Worm (Caenorhabditis elegans) whole organism, midembryonic: Measurements from ENCODE around the gene F34D6.1.
"Not testable (repeated sequence)": the region's sequence is repeated elsewhere in the genome, so short reads cannot be mapped to it uniquely, and the experiment has no call there.

Experiments
- T22C8.4 ChIP-seq: fragments of 200-800 bp; sonication (Bioruptor generic); IDR thresholded peaks from 2 replicates; pipeline ENCODE4 v1.3.6; 2022; ENCODE audit warnings: missing genetic modification characterization, missing compliant biosample characterization
- cog-1 ChIP-seq: sonication (generic microtip); optimal IDR thresholded peaks from 2 replicates; lab custom pipeline; 2016; ENCODE audit warnings: missing genetic modification characterization, missing compliant biosample characterization
- flt-1 ChIP-seq: fragments of 200-800 bp; sonication (Bioruptor generic); IDR thresholded peaks from 2 replicates; pipeline ENCODE4 v1.3.6; 2022; ENCODE audit warnings: missing genetic modification characterization, missing compliant biosample characterization
- klf-2 ChIP-seq: fragments of 200-800 bp; sonication (Bioruptor generic); conservative IDR thresholded peaks from 2 replicates; pipeline ENCODE4 v1.3.6; 2022; ENCODE audit warnings: missing genetic modification reagents, missing genetic modification characterization, missing compliant biosample characterization
- med-1 ChIP-seq: sonication (generic microtip); optimal IDR thresholded peaks from 2 replicates; lab custom pipeline; 2017; ENCODE audit warnings: missing genetic modification characterization, mild to moderate bottlenecking, missing compliant biosample characterization, antibody characterized with exemption, missing genetic modification reagents; ENCODE audit not compliant: insufficient read depth
- ref-1 ChIP-seq: fragments of 200-800 bp; sonication (Bioruptor generic); conservative IDR thresholded peaks from 2 replicates; pipeline ENCODE4 v1.3.6; 2022; ENCODE audit warnings: missing genetic modification reagents, missing genetic modification characterization, missing compliant biosample characterization
- tab-1 ChIP-seq: fragments of 200-800 bp; sonication (Bioruptor generic); IDR thresholded peaks from 2 replicates; pipeline ENCODE4 v1.3.6; 2022; ENCODE audit warnings: missing genetic modification characterization, missing compliant biosample characterization
- ztf-23 ChIP-seq: fragments of 200-800 bp; sonication (Bioruptor generic); IDR thresholded peaks from 2 replicates; pipeline ENCODE4 v1.3.6; 2022; ENCODE audit warnings: missing genetic modification reagents, missing genetic modification characterization, missing compliant biosample characterization
- ztf-29 ChIP-seq: fragments of 200-800 bp; sonication (Bioruptor generic); IDR thresholded peaks from 2 replicates; pipeline ENCODE4 v1.3.6; 2022; ENCODE audit warnings: missing genetic modification reagents, missing genetic modification characterization, missing compliant biosample characterization

The F34D6.1 gene

DNA sequence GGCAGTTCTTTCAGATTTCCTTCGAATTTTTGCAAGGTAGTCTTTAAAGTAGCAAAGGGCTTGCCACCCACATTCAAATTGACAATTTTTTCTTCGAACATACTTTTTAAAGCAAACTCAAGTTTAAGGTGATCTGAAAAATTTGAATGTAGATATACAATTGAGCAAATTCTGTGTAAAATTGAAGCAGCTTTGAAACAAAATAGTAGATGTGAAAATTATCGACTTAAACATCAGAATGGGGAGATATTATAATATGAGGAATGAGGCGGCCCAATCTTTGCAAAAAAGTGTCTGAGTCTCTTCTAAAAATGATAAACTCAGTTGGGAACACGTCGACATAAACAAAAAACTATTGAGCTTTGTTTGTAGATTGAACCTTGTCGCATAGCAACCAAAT lies 36.5 kb downstream of the F34D6.1 start, which contains the start of gene F22E5.11:
F22E5.11 (minus strand) TSS at position 101 of the 400 bp plus-strand sequence.
- TF ChIP-seq klf-2 (GFP tag; lab: Robert Waterston, UW) (no peak), ztf-23 (GFP tag; lab: Robert Waterston, UW) (no peak), med-1 (GFP tag; lab: Kevin White, UChicago) (no peak), flt-1 (no peak), tab-1 (no peak), T22C8.4 (no peak), cog-1 (no peak), ztf-29 (no peak), ref-1 (GFP tag; lab: Robert Waterston, UW) (no peak)

DNA sequence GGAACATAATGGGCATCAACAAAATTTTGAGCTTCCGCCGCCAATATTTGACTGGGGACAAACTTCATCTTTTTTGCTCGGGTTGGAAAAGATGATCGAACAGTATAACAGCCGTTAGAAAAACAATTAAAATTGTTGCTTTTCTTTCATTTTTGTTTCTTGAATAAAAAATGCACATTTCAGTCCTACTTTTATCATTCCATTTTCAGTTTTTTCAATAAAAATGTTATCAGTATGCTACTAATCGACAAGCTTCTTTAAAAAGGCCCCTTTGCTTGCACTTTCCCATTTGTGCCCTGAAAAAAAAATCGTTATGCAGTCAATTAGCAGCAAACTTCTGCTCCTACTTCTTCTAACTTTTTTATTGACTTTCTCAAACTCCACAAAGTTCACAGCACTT lies 39.2 kb downstream of the F34D6.1 start, which contains the start of gene F22E5.7:
F22E5.7 (plus strand) TSS at position 301 of the 400 bp plus-strand sequence.
- TF ChIP-seq med-1 (GFP tag; lab: Kevin White, UChicago) (no peak), ztf-29 (no peak), flt-1 (no peak), T22C8.4 (no peak), cog-1 (no peak), ztf-23 (GFP tag; lab: Robert Waterston, UW) (no peak), tab-1 (no peak), ref-1 (GFP tag; lab: Robert Waterston, UW) (no peak), klf-2 (GFP tag; lab: Robert Waterston, UW) (no peak)

DNA sequence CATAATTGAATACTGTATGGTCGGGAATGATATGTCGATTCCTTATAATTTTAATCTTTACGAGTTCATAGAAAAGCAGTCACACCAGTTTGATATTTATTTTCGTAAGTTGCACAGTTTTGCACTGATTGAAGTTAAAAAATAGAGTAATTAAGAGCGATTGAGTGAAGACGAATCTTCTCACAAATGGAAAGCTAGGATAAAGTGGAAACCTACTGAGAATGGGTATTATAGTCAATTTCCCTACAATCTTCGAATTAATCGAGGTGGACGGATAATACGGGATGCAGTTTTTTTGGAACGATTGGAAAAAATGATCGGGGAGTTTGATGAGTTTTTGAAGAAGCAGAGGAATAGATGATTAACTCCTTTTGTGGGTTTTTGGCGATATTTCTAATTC lies 40.0 kb downstream of the F34D6.1 start, which contains the start of gene F22E5.23:
F22E5.23 (plus strand) TSS at position 301 of the 400 bp plus-strand sequence.
- TF ChIP-seq tab-1, result no peak
- no peak for TF ChIP-seq flt-1
- no peak for TF ChIP-seq med-1 (GFP tag; lab: Kevin White, UChicago)
- no peak for TF ChIP-seq ref-1 (GFP tag; lab: Robert Waterston, UW)
- no peak for TF ChIP-seq cog-1
- TF ChIP-seq klf-2 (GFP tag; lab: Robert Waterston, UW), result no peak
- TF ChIP-seq ztf-23 (GFP tag; lab: Robert Waterston, UW), result no peak
- TF ChIP-seq T22C8.4, result no peak
- TF ChIP-seq ztf-29, result no peak

DNA sequence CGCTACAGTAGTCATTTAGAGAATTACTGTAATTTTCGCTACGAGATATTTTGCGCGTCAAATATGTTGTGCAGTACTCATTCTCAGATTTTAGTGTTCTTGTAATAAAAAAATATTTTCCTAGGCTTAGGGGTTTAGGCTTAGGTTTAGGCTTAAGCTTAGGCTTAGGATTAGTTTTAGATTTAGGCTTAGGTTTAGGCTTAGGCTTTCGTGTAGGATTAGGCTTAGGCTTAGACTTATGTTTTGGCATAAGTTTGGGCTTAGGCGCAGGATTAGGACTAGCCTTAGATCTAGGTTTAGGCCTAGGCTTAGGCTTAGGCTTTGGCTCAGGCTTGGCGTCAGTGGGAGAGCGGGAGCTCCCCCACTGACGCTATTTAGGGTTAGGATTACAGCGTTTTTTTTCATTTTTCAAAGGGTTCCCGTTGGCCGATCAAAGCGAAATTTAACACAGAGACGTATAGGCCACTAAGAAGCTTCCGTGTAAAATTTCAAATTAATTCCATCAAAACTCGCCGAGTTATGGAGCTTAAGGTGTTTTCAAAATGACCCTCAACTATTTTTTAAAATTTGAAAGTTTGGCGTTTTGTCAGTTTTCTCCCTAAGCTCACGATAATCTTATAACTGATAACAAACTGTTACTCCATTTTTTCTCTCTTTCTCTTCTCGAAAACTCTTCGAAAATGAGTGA lies 41.5 kb downstream of the F34D6.1 start, which contains the start of gene F22E5.8:
F22E5.8 (plus strand) TSS at position 638 of the 688 bp plus-strand sequence.
- not testable (repeated sequence) for TF ChIP-seq T22C8.4; flt-1; klf-2 (GFP tag; lab: Robert Waterston, UW)

DNA sequence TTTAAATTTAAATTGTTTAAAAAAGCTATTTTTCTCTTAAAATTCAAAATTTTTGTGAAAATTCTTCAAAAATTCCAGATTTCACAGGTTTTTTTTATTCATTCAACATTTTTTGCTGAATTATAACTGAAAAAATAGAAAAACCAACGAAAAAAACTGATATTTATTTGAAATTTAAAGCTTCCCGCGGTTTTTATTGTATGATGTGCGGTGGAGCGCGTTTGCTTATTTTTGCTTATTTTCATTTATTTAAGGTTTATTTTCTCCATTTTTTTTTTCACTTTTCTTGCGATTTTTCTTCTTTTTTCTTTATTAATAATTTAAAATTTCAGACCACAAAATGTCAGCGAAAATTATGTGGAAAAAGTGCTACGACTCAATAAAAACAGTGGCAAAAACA lies 43.0 kb downstream of the F34D6.1 start, which contains the start of gene F22E5.9:
F22E5.9 (plus strand) TSS at position 327 of the 400 bp plus-strand sequence.
- no peak for TF ChIP-seq ref-1 (GFP tag; lab: Robert Waterston, UW)

DNA sequence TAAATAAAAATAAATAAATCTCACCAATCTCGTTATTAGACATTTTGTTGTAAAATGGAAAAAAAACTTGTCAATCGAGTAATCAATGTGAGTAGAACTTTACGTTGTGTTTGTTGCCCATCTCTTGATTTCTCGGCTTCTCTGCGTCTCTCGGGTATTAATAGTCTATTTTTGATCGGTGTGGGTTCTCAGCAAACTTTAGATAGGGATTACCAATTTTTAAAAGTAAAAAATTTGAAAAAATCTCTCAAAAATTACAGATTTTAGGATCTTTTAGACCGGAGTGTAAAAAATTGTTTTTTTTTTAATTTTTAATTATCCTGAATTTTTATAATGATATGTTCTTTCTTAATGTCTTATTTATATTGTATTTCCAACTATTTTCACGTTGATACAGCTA lies 43.7 kb downstream of the F34D6.1 start, which contains the start of gene F22E5.21:
F22E5.21 (minus strand) TSS at position 101 of the 400 bp plus-strand sequence.
- TF ChIP-seq ztf-23 (GFP tag; lab: Robert Waterston, UW) (no peak), ztf-29 (no peak)

ce11 chrII:2631169-2631568 lies 49.8 kb downstream of the F34D6.1 start, which contains the start of gene D2062.1:
TSS of gene D2062.1 (plus strand) at chrII:2631469.
- TF ChIP-seq flt-1, result no peak
- TF ChIP-seq T22C8.4, result no peak
- no peak for TF ChIP-seq tab-1
- TF ChIP-seq ztf-23 (GFP tag; lab: Robert Waterston, UW), result no peak
- no peak for TF ChIP-seq med-1 (GFP tag; lab: Kevin White, UChicago)
- TF ChIP-seq klf-2 (GFP tag; lab: Robert Waterston, UW), result no peak
- TF ChIP-seq ztf-29, result no peak
- TF ChIP-seq cog-1, result no peak
- no peak for TF ChIP-seq ref-1 (GFP tag; lab: Robert Waterston, UW)
